Worm (Caenorhabditis elegans) whole organism, L2 larva: ENCODE measurements around the gene gei-1.

Source experiments
- alr-1 ChIP-seq: fragments of 150-350 bp; optimal IDR thresholded peaks from 2 replicates; lab custom pipeline; 2014; ENCODE audit warnings: missing biosample characterization, missing genetic modification characterization
- ama-1 ChIP-seq: fragments of 150-350 bp; optimal IDR thresholded peaks from 2 replicates; lab custom pipeline; 2018; ENCODE audit warnings: inconsistent platforms
- ceh-82 ChIP-seq: fragments of 150-350 bp; optimal IDR thresholded peaks from 2 replicates; lab custom pipeline; 2014; ENCODE audit warnings: missing biosample characterization, missing genetic modification characterization
- egl-27 ChIP-seq: sonication (generic microtip); optimal IDR thresholded peaks from 3 replicates; lab custom pipeline; 2017; ENCODE audit warnings: missing biosample characterization, missing genetic modification reagents, missing genetic modification characterization
- nhr-23 ChIP-seq: fragments of 150-350 bp; optimal IDR thresholded peaks from 2 replicates; lab custom pipeline; 2014; ENCODE audit warnings: missing biosample characterization, missing genetic modification reagents, missing genetic modification characterization
- unc-39 ChIP-seq: fragments of 150-350 bp; optimal IDR thresholded peaks from 2 replicates; lab custom pipeline; 2014; ENCODE audit warnings: missing biosample characterization, missing genetic modification characterization
- unc-62 ChIP-seq: fragments of 150-350 bp; optimal IDR thresholded peaks from 2 replicates; lab custom pipeline; 2014; ENCODE audit warnings: missing biosample characterization, missing genetic modification reagents, missing genetic modification characterization
- ztf-11 ChIP-seq: sonication (generic microtip); optimal IDR thresholded peaks from 2 replicates; lab custom pipeline; 2017; ENCODE audit warnings: missing biosample characterization, missing genetic modification characterization

ce11 chrIII:3381866-3382265 lies 37.2 kb downstream of the gei-1 start:
- TF ChIP-seq ama-1 (lab: Kevin White, UChicago) = no peak
- TF ChIP-seq ceh-82 = no peak
- no peak for TF ChIP-seq unc-39 (tag; lab: Kevin White, UChicago)
- TF ChIP-seq egl-27 = no peak
- no peak for TF ChIP-seq ztf-11
- no peak for TF ChIP-seq alr-1 (tag; lab: Kevin White, UChicago)
- TF ChIP-seq nhr-23 = no peak
- no peak for TF ChIP-seq unc-62 (GFP tag; lab: Kevin White, UChicago)
